Fruit fly (Drosophila melanogaster) whole organism, embryonic: ENCODE measurements around the gene CG14253.

Experiments
- BtbVII ChIP-seq: fragments of 200-800 bp; sonication (Bioruptor generic); optimal IDR thresholded peaks from 3 replicates; lab custom pipeline; 2017; ENCODE audit warnings: missing biosample characterization, mild to moderate bottlenecking, missing genetic modification characterization
- CG10321 ChIP-seq: fragments of 200-800 bp; sonication (Bioruptor generic); IDR thresholded peaks from 2 replicates; pipeline ENCODE4 v1.3.6; 2022; ENCODE audit warnings: missing biosample characterization, missing genetic modification characterization
- CG10431 ChIP-seq: fragments of 200-800 bp; sonication (Bioruptor generic); optimal IDR thresholded peaks from 3 replicates; lab custom pipeline; 2018; ENCODE audit warnings: missing biosample characterization, mild to moderate bottlenecking, missing genetic modification characterization
- CG12769 ChIP-seq: fragments of 200-800 bp; sonication (Bioruptor generic); optimal IDR thresholded peaks from 2 replicates; lab custom pipeline; 2019; ENCODE audit warnings: missing biosample characterization, mild to moderate bottlenecking, missing genetic modification characterization, moderate library complexity
- CG13296 ChIP-seq: fragments of 200-800 bp; sonication (Bioruptor generic); optimal IDR thresholded peaks from 3 replicates; lab custom pipeline; 2018; ENCODE audit warnings: missing biosample characterization, mild to moderate bottlenecking, missing genetic modification characterization
- CG1792 ChIP-seq: fragments of 200-800 bp; sonication (Bioruptor generic); optimal IDR thresholded peaks from 2 replicates; lab custom pipeline; 2016; ENCODE audit warnings: missing biosample characterization, missing genetic modification characterization
- CG18011 ChIP-seq: fragments of 200-800 bp; sonication (Bioruptor generic); optimal IDR thresholded peaks from 2 replicates; lab custom pipeline; 2017; ENCODE audit warnings: missing biosample characterization, missing genetic modification characterization, mild to moderate bottlenecking, moderate library complexity, missing genotype
- CG18599 ChIP-seq: fragments of 200-800 bp; sonication (Bioruptor generic); optimal IDR thresholded peaks from 3 replicates; lab custom pipeline; 2017; ENCODE audit warnings: missing biosample characterization, missing genetic modification characterization, mild to moderate bottlenecking, moderate library complexity, missing genetic modification reagents
- CG18619 ChIP-seq: fragments of 200-800 bp; sonication (Bioruptor generic); optimal IDR thresholded peaks from 3 replicates; lab custom pipeline; 2017; ENCODE audit warnings: missing biosample characterization, mild to moderate bottlenecking, missing genetic modification characterization
- CG2199 ChIP-seq: fragments of 200-800 bp; sonication (Bioruptor generic); IDR thresholded peaks from 3 replicates; pipeline ENCODE4 v1.3.6; 2022; ENCODE audit warnings: missing biosample characterization, missing genetic modification characterization
- CG34224 ChIP-seq: fragments of 200-800 bp; sonication (Bioruptor generic); IDR thresholded peaks from 3 replicates; pipeline ENCODE4 v1.3.6; 2022; ENCODE audit warnings: missing biosample characterization, missing genetic modification characterization; ENCODE audit not compliant: partially characterized antibody
- CG34422 ChIP-seq: fragments of 200-800 bp; sonication (Bioruptor generic); IDR thresholded peaks from 3 replicates; pipeline ENCODE4 v1.3.6; 2022; ENCODE audit warnings: missing biosample characterization, missing genetic modification characterization
- CG4360 ChIP-seq: fragments of 200-800 bp; sonication (Bioruptor generic); IDR thresholded peaks from 2 replicates; pipeline ENCODE4 v1.3.6; 2022; ENCODE audit warnings: missing biosample characterization, missing genetic modification characterization
- CG6254 ChIP-seq: fragments of 200-800 bp; sonication (Bioruptor generic); optimal IDR thresholded peaks from 3 replicates; lab custom pipeline; 2017; ENCODE audit warnings: mild to moderate bottlenecking, missing biosample characterization, missing genetic modification reagents, missing genetic modification characterization
- CG6689 ChIP-seq: fragments of 200-800 bp; sonication (Bioruptor generic); IDR thresholded peaks from 2 replicates; pipeline ENCODE4 v1.3.6; 2022; ENCODE audit warnings: missing biosample characterization, missing genetic modification characterization
- CG6765 ChIP-seq: fragments of 200-800 bp; sonication (Bioruptor generic); optimal IDR thresholded peaks from 3 replicates; lab custom pipeline; 2017; ENCODE audit warnings: missing biosample characterization, mild to moderate bottlenecking, missing genetic modification characterization
- CG6854 ChIP-seq: fragments of 200-800 bp; sonication (Bioruptor generic); optimal IDR thresholded peaks from 3 replicates; lab custom pipeline; 2017; ENCODE audit warnings: missing biosample characterization, mild to moderate bottlenecking, missing genetic modification characterization
- CG9932 ChIP-seq: fragments of 200-800 bp; sonication (Bioruptor generic); IDR thresholded peaks from 2 replicates; pipeline ENCODE4 v1.3.6; 2022; ENCODE audit warnings: missing biosample characterization, missing genetic modification characterization
- CHES-1-like ChIP-seq: fragments of 200-800 bp; sonication (Bioruptor generic); optimal IDR thresholded peaks from 2 replicates; lab custom pipeline; 2016; ENCODE audit warnings: missing biosample characterization, missing genetic modification characterization
- CoRest ChIP-seq: fragments of 200-800 bp; sonication (Bioruptor generic); optimal IDR thresholded peaks from 3 replicates; lab custom pipeline; 2018; ENCODE audit warnings: missing biosample characterization, mild to moderate bottlenecking, missing genetic modification characterization, moderate library complexity
- Dbx ChIP-seq: fragments of 200-800 bp; sonication (Bioruptor generic); IDR thresholded peaks from 3 replicates; pipeline ENCODE4 v1.3.6; 2022; ENCODE audit warnings: missing biosample characterization, missing genetic modification characterization
- Deaf1 ChIP-seq: fragments of 200-800 bp; optimal IDR thresholded peaks from 3 replicates; lab custom pipeline; 2019; ENCODE audit warnings: missing biosample characterization, mild to moderate bottlenecking, missing genetic modification characterization, moderate library complexity
- NFAT ChIP-seq: fragments of 200-800 bp; sonication (Bioruptor generic); IDR thresholded peaks from 2 replicates; pipeline ENCODE4 v1.3.6; 2022; ENCODE audit warnings: missing biosample characterization, missing genetic modification characterization
- NK7.1 ChIP-seq: fragments of 200-800 bp; sonication (Bioruptor generic); optimal IDR thresholded peaks from 3 replicates; lab custom pipeline; 2016; ENCODE audit warnings: missing biosample characterization, missing genetic modification characterization
- Opbp ChIP-seq: fragments of 200-800 bp; sonication (Bioruptor generic); IDR thresholded peaks from 3 replicates; pipeline ENCODE4 v1.3.6; 2022; ENCODE audit warnings: missing biosample characterization, missing genetic modification characterization; ENCODE audit not compliant: partially characterized antibody
- Poxn ChIP-seq: fragments of 200-800 bp; sonication (Bioruptor generic); IDR thresholded peaks from 2 replicates; pipeline ENCODE4 v1.3.6; 2022; ENCODE audit warnings: missing biosample characterization, missing genetic modification characterization
- Trl ChIP-seq, 3 experiments: fragments of >200 bp in 2 of 3; fragments of 200-800 bp in 1 of 3; sonication (Bioruptor generic) in 1 of 3; optimal IDR thresholded peaks; 2 replicates in 1 of 3; 3 replicates in 2 of 3; lab custom pipeline; 2016 to 2017; ENCODE audit warnings: missing biosample characterization in 1 of 3, missing genetic modification characterization in 1 of 3
- ab ChIP-seq: fragments of 200-800 bp; sonication (Bioruptor generic); optimal IDR thresholded peaks from 2 replicates; lab custom pipeline; 2016; ENCODE audit warnings: missing biosample characterization, missing genetic modification characterization
- abd-A ChIP-seq: fragments of 200-800 bp; sonication (Bioruptor generic); optimal IDR thresholded peaks from 3 replicates; lab custom pipeline; 2019; ENCODE audit warnings: missing biosample characterization, mild to moderate bottlenecking, missing genetic modification characterization, moderate library complexity
- amos ChIP-seq: fragments of 200-800 bp; sonication (Bioruptor generic); IDR thresholded peaks from 2 replicates; pipeline ENCODE4 v1.3.6; 2022; ENCODE audit warnings: missing biosample characterization, missing genetic modification characterization; ENCODE audit not compliant: partially characterized antibody
- az2 ChIP-seq: fragments of 200-800 bp; sonication (Bioruptor generic); optimal IDR thresholded peaks from 3 replicates; lab custom pipeline; 2016; ENCODE audit warnings: missing biosample characterization, missing genetic modification characterization
- bbx ChIP-seq: fragments of 200-800 bp; sonication (Bioruptor generic); IDR thresholded peaks from 2 replicates; pipeline ENCODE4 v1.3.6; 2022; ENCODE audit warnings: missing biosample characterization, missing genetic modification characterization; ENCODE audit not compliant: partially characterized antibody
- disco-r ChIP-seq: fragments of 200-800 bp; sonication (Bioruptor generic); optimal IDR thresholded peaks from 2 replicates; lab custom pipeline; 2016; ENCODE audit warnings: missing biosample characterization, missing genetic modification characterization
- emc ChIP-seq: fragments of 200-800 bp; sonication (Bioruptor generic); optimal IDR thresholded peaks from 2 replicates; lab custom pipeline; 2016; ENCODE audit warnings: missing biosample characterization, missing genetic modification characterization
- gro ChIP-seq: fragments of 200-800 bp; sonication (Bioruptor generic); optimal IDR thresholded peaks from 2 replicates; lab custom pipeline; 2016; ENCODE audit warnings: missing biosample characterization, missing genetic modification characterization
- kah ChIP-seq: fragments of 200-800 bp; sonication (Bioruptor generic); optimal IDR thresholded peaks from 2 replicates; lab custom pipeline; 2018; ENCODE audit warnings: missing biosample characterization, mild to moderate bottlenecking, missing genetic modification characterization
- lab ChIP-seq: fragments of 200-800 bp; sonication (Bioruptor generic); optimal IDR thresholded peaks from 3 replicates; lab custom pipeline; 2017; ENCODE audit warnings: missing biosample characterization, missing genetic modification characterization, mild to moderate bottlenecking, moderate library complexity, missing genetic modification reagents
- lbe ChIP-seq: fragments of 200-800 bp; sonication (Bioruptor generic); optimal IDR thresholded peaks from 2 replicates; lab custom pipeline; 2016; ENCODE audit warnings: missing biosample characterization, mild to moderate bottlenecking, missing genetic modification characterization
- nom ChIP-seq: fragments of 200-800 bp; sonication (Bioruptor generic); optimal IDR thresholded peaks from 2 replicates; lab custom pipeline; 2017; ENCODE audit warnings: missing biosample characterization, missing genetic modification characterization, mild to moderate bottlenecking, moderate library complexity, missing genetic modification reagents
- oc ChIP-seq: fragments of 200-800 bp; sonication (Bioruptor generic); optimal IDR thresholded peaks from 2 replicates; lab custom pipeline; 2018; ENCODE audit warnings: missing biosample characterization, mild to moderate bottlenecking, missing genetic modification characterization, moderate library complexity
- psq ChIP-seq: fragments of 200-800 bp; sonication (Bioruptor generic); optimal IDR thresholded peaks from 2 replicates; lab custom pipeline; 2017; ENCODE audit warnings: missing biosample characterization, missing genetic modification characterization
- row ChIP-seq: fragments of 200-800 bp; sonication (Bioruptor generic); IDR thresholded peaks from 3 replicates; pipeline ENCODE4 v1.3.6; 2022; ENCODE audit warnings: missing biosample characterization, missing genetic modification characterization
- sd ChIP-seq: fragments of 200-800 bp; sonication (Bioruptor generic); optimal IDR thresholded peaks from 3 replicates; lab custom pipeline; 2018; ENCODE audit warnings: missing biosample characterization, mild to moderate bottlenecking, missing genetic modification characterization, moderate library complexity
- slbo ChIP-seq: fragments of 200-800 bp; sonication (Bioruptor generic); IDR thresholded peaks from 2 replicates; pipeline ENCODE4 v1.3.6; 2022; ENCODE audit warnings: missing biosample characterization, missing genetic modification characterization
- slou ChIP-seq: fragments of 200-800 bp; sonication (Bioruptor generic); optimal IDR thresholded peaks from 3 replicates; lab custom pipeline; 2016; ENCODE audit warnings: missing biosample characterization, missing genetic modification characterization
- sob ChIP-seq: fragments of 200-800 bp; sonication (Bioruptor generic); IDR thresholded peaks from 2 replicates; pipeline ENCODE4 v1.3.6; 2022; ENCODE audit warnings: missing biosample characterization, missing genetic modification characterization
- tap ChIP-seq: fragments of 200-800 bp; optimal IDR thresholded peaks from 3 replicates; lab custom pipeline; 2019; ENCODE audit warnings: missing biosample characterization, mild to moderate bottlenecking, missing genetic modification characterization, moderate library complexity
- tio ChIP-seq: fragments of 200-800 bp; sonication (Bioruptor generic); optimal IDR thresholded peaks from 2 replicates; lab custom pipeline; 2017; ENCODE audit warnings: missing biosample characterization, missing genetic modification characterization, inconsistent platforms
- twi ChIP-seq: fragments of 200-800 bp; optimal IDR thresholded peaks from 2 replicates; lab custom pipeline; 2019; ENCODE audit warnings: missing biosample characterization, mild to moderate bottlenecking, missing genetic modification characterization, moderate library complexity

Gene CG14253

DNA sequence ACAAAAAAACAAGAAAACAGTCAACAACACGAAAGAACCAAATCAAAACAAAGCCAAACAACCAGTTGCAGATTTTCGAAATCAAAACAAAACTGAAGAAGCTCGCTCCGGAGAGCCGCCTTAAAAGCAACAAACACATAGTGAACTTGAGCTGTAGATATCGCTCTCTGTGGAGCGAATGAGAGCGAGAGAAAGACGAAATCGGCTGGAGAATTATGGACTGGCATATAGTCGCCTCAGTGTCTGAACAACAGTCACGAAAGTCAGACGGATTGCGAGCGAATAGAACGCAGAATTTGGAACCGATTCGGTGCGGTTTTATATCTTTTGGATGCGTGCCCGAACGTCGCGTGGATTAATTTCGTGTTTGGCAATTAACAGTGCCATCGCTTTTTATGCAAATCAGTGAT lies 1.9 kb downstream of the CG14253 start (continued):
- TF ChIP-seq CG6254 (GFP tag; lab: Kevin White, UChicago), result no peak
- TF ChIP-seq slou (GFP tag; lab: Kevin White, UChicago), result no peak
- TF ChIP-seq az2 (GFP tag; lab: Kevin White, UChicago), result no peak
- TF ChIP-seq CG34422 (GFP tag; lab: Robert Waterston, UW), result peak; percentile 47; the same call in 1 of the 3 replicates
- TF ChIP-seq emc (GFP tag; lab: Kevin White, UChicago), result no peak
- no peak for TF ChIP-seq nom
- TF ChIP-seq CG10321 (GFP tag; lab: Robert Waterston, UW), result no peak
- 0 out of 3 replicates have a peak, but pooled peaks have one; percentile 52 for TF ChIP-seq CG2199 (GFP tag; lab: Robert Waterston, UW)
- no peak for TF ChIP-seq CG18011
- peak; percentile 20 for TF ChIP-seq CG13296
- TF ChIP-seq row (GFP tag; lab: Robert Waterston, UW), result peak; percentile 26; the same call in 1 of the 3 replicates
- TF ChIP-seq CoRest (tag; lab: Kevin White, UChicago), result no peak
- no peak for TF ChIP-seq disco-r (GFP tag; lab: Kevin White, UChicago)
- no peak for TF ChIP-seq NK7.1 (GFP tag; lab: Kevin White, UChicago)
- TF ChIP-seq sd, result peak; percentile 74
- TF ChIP-seq lab, result peak; percentile 65
- peak; percentile 16; the same call in 1 of the 3 replicates for TF ChIP-seq Opbp
- TF ChIP-seq CG6854, result peak; percentile 49
- peak; percentile 32; the same call in 1 of the 2 replicates for TF ChIP-seq sob (GFP tag; lab: Robert Waterston, UW)
- TF ChIP-seq kah (GFP tag; lab: Kevin White, UChicago), result no peak
- TF ChIP-seq CG18599 (GFP tag; lab: Kevin White, UChicago), result no peak
- no peak for TF ChIP-seq tio
- TF ChIP-seq oc, result peak; percentile 84
- TF ChIP-seq lbe (GFP tag; lab: Kevin White, UChicago), result peak; percentile 32
- TF ChIP-seq slbo, result peak; percentile 35
- TF ChIP-seq CG6689 (GFP tag; lab: Robert Waterston, UW), result no peak
- TF ChIP-seq CG9932 (GFP tag; lab: Robert Waterston, UW), result peak; percentile 26; the same call in 1 of the 2 replicates
- peak; percentile 39 for TF ChIP-seq CG6765
- TF ChIP-seq NFAT (GFP tag; lab: Robert Waterston, UW), result peak; percentile 39; the same call in 1 of the 2 replicates
- TF ChIP-seq CG12769 (tag; lab: Kevin White, UChicago), result peak; percentile 49
- peak; percentile 57 for TF ChIP-seq abd-A (tag; lab: Kevin White, UChicago)
- no peak for TF ChIP-seq CG1792 (GFP tag; lab: Kevin White, UChicago)
- peak; percentile 1 for TF ChIP-seq BtbVII
- TF ChIP-seq tap (tag; lab: Kevin White, UChicago), result no peak
- TF ChIP-seq CHES-1-like (GFP tag; lab: Kevin White, UChicago), result no peak
- peak; percentile 29 for TF ChIP-seq psq (GFP tag; lab: Kevin White, UChicago)
- peak; percentile 12 for TF ChIP-seq ab (GFP tag; lab: Kevin White, UChicago)
- TF ChIP-seq amos (GFP tag; lab: Robert Waterston, UW), result peak; percentile 48; the same call in 1 of the 2 replicates
- peak; percentile 72 to 97 for TF ChIP-seq Trl (optimal IDR thresholded peaks at IDR 0.05; lab: Kevin White, UChicago)
- TF ChIP-seq Trl (GFP tag; optimal IDR thresholded peaks at IDR 0.05; lab: Kevin White, UChicago), result no peak
- no peak for TF ChIP-seq Poxn (GFP tag; lab: Robert Waterston, UW)
- peak; percentile 90 for TF ChIP-seq CG10431 (GFP tag; lab: Kevin White, UChicago)
- TF ChIP-seq twi, result no peak
- TF ChIP-seq gro (GFP tag; lab: Kevin White, UChicago), result peak; percentile 34
- no peak for TF ChIP-seq CG18619 (GFP tag; lab: Kevin White, UChicago)
- TF ChIP-seq Dbx (GFP tag; lab: Robert Waterston, UW), result peak; percentile 53; the same call in 2 of the 3 replicates
- peak; percentile 89 for TF ChIP-seq CG4360
- peak; percentile 68 for TF ChIP-seq Deaf1
- TF ChIP-seq CG34224 (GFP tag; lab: Robert Waterston, UW), result peak; percentile 36; the same call in 1 of the 3 replicates
- TF ChIP-seq bbx (GFP tag; lab: Robert Waterston, UW), result no peak
